Fruit fly (Drosophila melanogaster): Measurements from ENCODE around the gene mtSSB.

DNA sequence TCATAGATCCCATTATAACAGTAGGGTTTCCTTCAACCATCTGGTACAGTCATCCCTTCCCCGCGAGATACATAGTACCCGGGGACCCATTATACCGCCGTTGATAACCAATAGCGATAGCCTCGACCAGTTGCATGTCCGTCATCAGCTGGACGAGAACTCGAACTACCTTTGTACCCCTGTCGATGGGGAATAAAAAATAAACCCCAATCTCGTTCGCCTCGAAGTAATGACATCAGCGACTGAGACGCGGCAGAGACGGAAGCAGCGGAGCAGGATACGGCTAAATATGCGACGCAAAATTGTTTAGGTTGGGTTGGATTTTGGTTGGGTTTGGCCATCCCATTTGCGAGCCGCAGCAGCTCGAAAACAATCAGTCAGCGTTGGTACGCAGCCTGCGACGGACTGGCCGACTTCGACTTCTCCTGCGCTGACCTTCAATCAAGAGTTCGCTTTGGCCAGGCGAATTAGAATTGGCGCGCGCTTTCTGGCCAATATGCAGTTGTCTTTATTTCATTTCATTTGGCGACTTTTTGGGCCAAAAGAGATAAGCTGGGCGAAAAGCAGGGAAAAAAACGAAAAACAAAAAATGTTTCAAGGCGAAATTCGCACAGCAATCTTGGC lies 35.5 kb upstream of the mtSSB start:
- no peak for TF ChIP-seq CG16779 (tag; optimal IDR thresholded peaks at IDR 0.05)
- TF ChIP-seq CG6854 (GFP tag; optimal IDR thresholded peaks at IDR 0.05): no peak
